Fruit fly (Drosophila melanogaster): ENCODE results near the gene Muc18B.

Gene Muc18B

DNA sequence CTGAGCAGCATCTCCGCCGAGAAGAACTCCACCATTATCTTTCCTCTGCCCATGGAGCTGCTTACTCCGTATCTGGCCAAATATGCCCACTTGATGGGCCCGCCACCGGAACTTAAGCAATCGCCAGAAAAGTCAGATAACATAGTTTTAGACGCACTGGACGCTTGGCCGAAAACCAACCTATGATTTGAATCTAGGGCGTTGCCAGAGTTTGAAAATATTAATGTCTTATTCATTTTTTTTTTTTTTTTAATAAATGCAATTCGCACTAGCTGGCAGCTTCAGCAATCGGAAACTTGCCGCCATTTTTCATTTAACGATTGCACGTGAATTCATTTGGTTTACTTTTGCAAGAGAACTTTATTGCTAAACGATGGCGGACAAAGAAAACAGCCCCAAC is 25.4 kb upstream of the Muc18B start, which contains the start of gene HP1D3csd (continued):
- TF ChIP-seq CG11762 (GFP tag; optimal IDR thresholded peaks at IDR 0.05; ENCODE audit: insufficient read depth) (no peak), Ets96B (tag; optimal IDR thresholded peaks at IDR 0.05) (no peak), CG10669 (GFP tag; optimal IDR thresholded peaks at IDR 0.05) (no peak), CG6792 (GFP tag; optimal IDR thresholded peaks at IDR 0.05) (no peak), CG32006 (GFP tag; optimal IDR thresholded peaks at IDR 0.05) (no peak), Gug (GFP tag; IDR thresholded peaks at IDR 0.05) (peak; percentile 22; the same call in 1 of the 2 replicates), dac (GFP tag; optimal IDR thresholded peaks at IDR 0.05) (no peak), Sox102F (GFP tag; optimal IDR thresholded peaks at IDR 0.05) (no peak), ss (GFP tag; optimal IDR thresholded peaks at IDR 0.05) (peak in 1 of 2 experiments; percentile 10), CG31627 (GFP tag; optimal IDR thresholded peaks at IDR 0.05) (no peak), salr (GFP tag; optimal IDR thresholded peaks at IDR 0.05) (no peak), Blimp-1 (GFP tag; optimal IDR thresholded peaks at IDR 0.05) (no peak), topi (GFP tag; optimal IDR thresholded peaks at IDR 0.05) (no peak), CG11902 (GFP tag; optimal IDR thresholded peaks at IDR 0.05) (no peak), Eip93F (GFP tag; optimal IDR thresholded peaks at IDR 0.05) (no peak), Lpt (GFP tag; optimal IDR thresholded peaks at IDR 0.05) (no peak), Eip75B (GFP tag; optimal IDR thresholded peaks at IDR 0.05) (no peak), Hr38 (GFP tag; optimal IDR thresholded peaks at IDR 0.05) (no peak), fd59A (GFP tag; optimal IDR thresholded peaks at IDR 0.05) (no peak)

DNA sequence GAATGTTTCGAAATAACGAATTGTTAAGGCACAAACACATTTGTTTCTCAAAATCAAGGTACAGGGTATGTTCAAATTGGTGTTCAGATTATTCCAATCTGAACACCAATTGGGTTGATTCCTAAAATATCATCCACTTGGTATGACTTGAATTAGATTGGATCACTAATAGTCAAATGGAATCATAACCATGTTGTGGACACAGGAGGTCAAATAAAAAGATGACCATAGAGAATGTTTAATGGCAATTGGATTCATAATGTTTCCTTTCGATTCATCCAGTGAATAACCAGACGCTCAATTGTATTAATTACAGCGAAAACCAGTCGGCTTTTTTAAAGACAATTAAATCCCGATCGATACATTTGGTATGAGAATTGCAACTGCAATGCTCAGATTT is 24.3 kb upstream of the Muc18B start:
- TF ChIP-seq CG6163 (GFP tag; IDR thresholded peaks at IDR 0.05) (no peak), CG3032 (tag; optimal IDR thresholded peaks at IDR 0.05) (no peak), CG32006 (GFP tag; optimal IDR thresholded peaks at IDR 0.05) (no peak), CG15336 (GFP tag; IDR thresholded peaks at IDR 0.05) (no peak), CG8632 (GFP tag; optimal IDR thresholded peaks at IDR 0.05) (no peak), topi (GFP tag; optimal IDR thresholded peaks at IDR 0.05) (no peak), CG6854 (GFP tag; optimal IDR thresholded peaks at IDR 0.05) (no peak), CG4318 (GFP tag; optimal IDR thresholded peaks at IDR 0.05) (no peak), CG9139 (GFP tag; optimal IDR thresholded peaks at IDR 0.05) (no peak), ss (GFP tag; optimal IDR thresholded peaks at IDR 0.05) (no peak), Sox14 (GFP tag; optimal IDR thresholded peaks at IDR 0.05) (no peak), svp (GFP tag) (no peak), Met (GFP tag; optimal IDR thresholded peaks at IDR 0.05) (no peak)

- TF ChIP-seq Hr4 (GFP tag; optimal IDR thresholded peaks at IDR 0.05): no peak
- no peak for TF ChIP-seq achi (GFP tag; optimal IDR thresholded peaks at IDR 0.05)
These were observed 23.7 kb upstream of the Muc18B start for dm6 chrX:19191597-19191996.

dm6 chrX:19193336-19193735 is 22.0 kb upstream of the Muc18B start, which contains the start of the genes CG7914 and CG14194:
Gene CG7914, minus strand, starts transcription at chrX:19193448.
Gene CG14194, plus strand, starts transcription at chrX:19193555.
- no peak for TF ChIP-seq CG6808 (GFP tag; optimal IDR thresholded peaks at IDR 0.05)
- TF ChIP-seq CG11294 (GFP tag; IDR thresholded peaks at IDR 0.05): no peak
- no peak for TF ChIP-seq vri (GFP tag; optimal IDR thresholded peaks at IDR 0.05)
- TF ChIP-seq Sox14 (GFP tag; optimal IDR thresholded peaks at IDR 0.05): peak; percentile 75
- peak; percentile 68 for TF ChIP-seq fkh (GFP tag; optimal IDR thresholded peaks at IDR 0.05)
- no peak for TF ChIP-seq Met (GFP tag; optimal IDR thresholded peaks at IDR 0.05)
- no peak for TF ChIP-seq Eip75B (GFP tag; optimal IDR thresholded peaks at IDR 0.05)
- TF ChIP-seq svp (GFP tag): no peak
- TF ChIP-seq dac (GFP tag; optimal IDR thresholded peaks at IDR 0.05): no peak
- TF ChIP-seq CG6792 (GFP tag; optimal IDR thresholded peaks at IDR 0.05): no peak
- no peak for TF ChIP-seq fd85E (GFP tag; optimal IDR thresholded peaks at IDR 0.05)
- TF ChIP-seq CG9139 (GFP tag; optimal IDR thresholded peaks at IDR 0.05): no peak
- no peak for TF ChIP-seq Eip78C (GFP tag)
- TF ChIP-seq CG11762 (GFP tag; optimal IDR thresholded peaks at IDR 0.05; ENCODE audit: insufficient read depth): no peak
- no peak for TF ChIP-seq CG8632 (GFP tag; optimal IDR thresholded peaks at IDR 0.05)
- TF ChIP-seq CG1621 (tag; optimal IDR thresholded peaks at IDR 0.05): peak; percentile 53
- no peak for TF ChIP-seq Gug (GFP tag; IDR thresholded peaks at IDR 0.05)
- no peak for TF ChIP-seq CG7368 (GFP tag; optimal IDR thresholded peaks at IDR 0.05)
- no peak for TF ChIP-seq Ets21C (GFP tag; optimal IDR thresholded peaks at IDR 0.05)
- no peak for TF ChIP-seq Hr4 (GFP tag; optimal IDR thresholded peaks at IDR 0.05)
- no peak for TF ChIP-seq cyc (GFP tag; optimal IDR thresholded peaks at IDR 0.05)
- TF ChIP-seq lz (GFP tag; optimal IDR thresholded peaks at IDR 0.05): no peak
- TF ChIP-seq CG16779 (tag; optimal IDR thresholded peaks at IDR 0.05): no peak
- TF ChIP-seq dsx (GFP tag; optimal IDR thresholded peaks at IDR 0.05; ENCODE audit: poor library complexity, severe bottlenecking): no peak
- TF ChIP-seq pdm3 (GFP tag; optimal IDR thresholded peaks at IDR 0.05): no peak
- no peak for TF ChIP-seq Smox (GFP tag; optimal IDR thresholded peaks at IDR 0.05)
- no peak for TF ChIP-seq acj6 (GFP tag; optimal IDR thresholded peaks at IDR 0.05)
